Worm (Caenorhabditis elegans) whole organism, L3 larva: ENCODE data around the gene sma-4.

Experiments used
- R02D3.7 ChIP-seq: fragments of 150-350 bp; optimal IDR thresholded peaks from 2 replicates; lab custom pipeline; 2014; ENCODE audit warnings: missing biosample characterization, missing genetic modification characterization
- ZK546.5 ChIP-seq: sonication (generic microtip); optimal IDR thresholded peaks from 2 replicates; lab custom pipeline; 2017; ENCODE audit warnings: missing biosample characterization, missing genetic modification characterization
- ceh-16 ChIP-seq: sonication (generic microtip); optimal IDR thresholded peaks from 2 replicates; lab custom pipeline; 2017; ENCODE audit warnings: missing biosample characterization, missing genetic modification characterization
- ceh-82 ChIP-seq: fragments of 150-350 bp; optimal IDR thresholded peaks from 2 replicates; lab custom pipeline; 2014; ENCODE audit warnings: missing biosample characterization, missing genetic modification characterization
- daf-12 ChIP-seq: fragments of 150-350 bp; optimal IDR thresholded peaks from 2 replicates; lab custom pipeline; 2014; ENCODE audit warnings: missing biosample characterization, missing genetic modification reagents, missing genetic modification characterization
- egl-27 ChIP-seq: sonication (generic microtip); optimal IDR thresholded peaks from 4 replicates; lab custom pipeline; 2017; ENCODE audit warnings: missing biosample characterization, missing genetic modification reagents, missing genetic modification characterization
- elt-1 ChIP-seq: fragments of 150-350 bp; optimal IDR thresholded peaks from 2 replicates; lab custom pipeline; 2014; ENCODE audit warnings: missing biosample characterization, missing genetic modification characterization
- elt-2 ChIP-seq: sonication (generic microtip); optimal IDR thresholded peaks from 2 replicates; lab custom pipeline; 2016; ENCODE audit warnings: missing genetic modification reagents, mild to moderate bottlenecking, missing genetic modification characterization, missing compliant biosample characterization
- elt-3 ChIP-seq, 3 experiments: fragments of 150-350 bp in 1 of 3; sonication (generic microtip) in 2 of 3; optimal IDR thresholded peaks; 2 replicates in 2 of 3; 4 replicates in 1 of 3; lab custom pipeline; 2014 to 2017; ENCODE audit warnings: missing biosample characterization in 3 of 3, missing genetic modification characterization in 3 of 3
- eor-1 ChIP-seq, 2 experiments: fragments of 150-350 bp; optimal IDR thresholded peaks; 2 replicates each; lab custom pipeline; 2014 to 2018; ENCODE audit warnings: missing biosample characterization in 2 of 2, missing genetic modification characterization in 2 of 2
- fkh-10 ChIP-seq: sonication (generic microtip); optimal IDR thresholded peaks from 2 replicates; lab custom pipeline; 2017; ENCODE audit warnings: missing biosample characterization, missing genetic modification reagents, missing genetic modification characterization
- fos-1 ChIP-seq: fragments of 150-350 bp; optimal IDR thresholded peaks from 2 replicates; lab custom pipeline; 2014; ENCODE audit warnings: missing biosample characterization, missing genetic modification characterization
- hmg-11 ChIP-seq: sonication (generic microtip); optimal IDR thresholded peaks from 2 replicates; lab custom pipeline; 2016; ENCODE audit warnings: missing genetic modification characterization, missing compliant biosample characterization
- jun-1 ChIP-seq: fragments of 150-350 bp; optimal IDR thresholded peaks from 2 replicates; lab custom pipeline; 2014; ENCODE audit warnings: missing biosample characterization, missing genetic modification reagents, missing genetic modification characterization
- lin-15B ChIP-seq: fragments of 150-350 bp; optimal IDR thresholded peaks from 2 replicates; lab custom pipeline; 2014; ENCODE audit warnings: missing biosample characterization, missing genetic modification characterization
- mml-1 ChIP-seq: fragments of 150-350 bp; sonication (generic microtip); optimal IDR thresholded peaks from 3 replicates; lab custom pipeline; 2014; ENCODE audit warnings: missing biosample characterization, missing genetic modification characterization
- nfya-1 ChIP-seq: sonication (generic microtip); optimal IDR thresholded peaks from 2 replicates; lab custom pipeline; 2017; ENCODE audit warnings: missing genetic modification characterization, mild to moderate bottlenecking, missing compliant biosample characterization, antibody characterized with exemption, moderate library complexity; ENCODE audit not compliant: insufficient read depth
- nhr-11 ChIP-seq: fragments of 150-350 bp; optimal IDR thresholded peaks from 2 replicates; lab custom pipeline; 2014; ENCODE audit warnings: missing biosample characterization, missing genetic modification characterization
- nhr-12 ChIP-seq: fragments of 150-350 bp; optimal IDR thresholded peaks from 2 replicates; lab custom pipeline; 2014; ENCODE audit warnings: missing biosample characterization, missing genetic modification characterization
- nhr-23 ChIP-seq: fragments of 150-350 bp; optimal IDR thresholded peaks from 2 replicates; lab custom pipeline; 2014; ENCODE audit warnings: missing biosample characterization, missing genetic modification reagents, missing genetic modification characterization
- nhr-25 ChIP-seq: sonication (generic microtip); optimal IDR thresholded peaks from 2 replicates; lab custom pipeline; 2017; ENCODE audit warnings: missing biosample characterization, missing genetic modification characterization
- nhr-28 ChIP-seq: fragments of 150-350 bp; optimal IDR thresholded peaks from 2 replicates; lab custom pipeline; 2014; ENCODE audit warnings: missing biosample characterization, missing genetic modification characterization
- nhr-67 ChIP-seq: fragments of 150-350 bp; optimal IDR thresholded peaks from 2 replicates; lab custom pipeline; 2014; ENCODE audit warnings: missing biosample characterization, missing genetic modification characterization
- nhr-76 ChIP-seq: fragments of 150-350 bp; sonication (generic microtip); optimal IDR thresholded peaks from 5 replicates; lab custom pipeline; 2014; ENCODE audit warnings: missing biosample characterization, missing genetic modification characterization
- nhr-77 ChIP-seq: fragments of 150-350 bp; optimal IDR thresholded peaks from 2 replicates; lab custom pipeline; 2014; ENCODE audit warnings: missing biosample characterization, missing genetic modification characterization
- pqm-1 ChIP-seq: fragments of 150-350 bp; optimal IDR thresholded peaks from 2 replicates; lab custom pipeline; 2017; ENCODE audit warnings: missing biosample characterization, missing genetic modification characterization, inconsistent platforms
- sea-2 ChIP-seq: fragments of 150-350 bp; sonication (generic microtip); optimal IDR thresholded peaks from 4 replicates; lab custom pipeline; 2014; ENCODE audit warnings: missing biosample characterization, missing genetic modification reagents, missing genetic modification characterization
- skn-1 ChIP-seq: fragments of 150-350 bp; optimal IDR thresholded peaks from 2 replicates; lab custom pipeline; 2014; ENCODE audit warnings: missing biosample characterization, missing genetic modification characterization
- tbx-2 ChIP-seq: sonication (generic microtip); optimal IDR thresholded peaks from 2 replicates; lab custom pipeline; 2016; ENCODE audit warnings: mild to moderate bottlenecking, missing genetic modification characterization, missing compliant biosample characterization
- unc-39 ChIP-seq: sonication (generic microtip); optimal IDR thresholded peaks from 4 replicates; lab custom pipeline; 2017; ENCODE audit warnings: missing biosample characterization, missing genetic modification characterization
- unc-62 ChIP-seq: fragments of 150-350 bp; sonication (generic microtip); optimal IDR thresholded peaks from 4 replicates; lab custom pipeline; 2014; ENCODE audit warnings: missing biosample characterization, missing genetic modification reagents, missing genetic modification characterization
- zag-1 ChIP-seq: fragments of 150-350 bp; optimal IDR thresholded peaks from 2 replicates; lab custom pipeline; 2014; ENCODE audit warnings: missing biosample characterization, missing genetic modification characterization
- ztf-11 ChIP-seq: fragments of 150-350 bp; optimal IDR thresholded peaks from 2 replicates; lab custom pipeline; 2014; ENCODE audit warnings: missing biosample characterization, missing genetic modification characterization
- ztf-4 ChIP-seq: fragments of 150-350 bp; optimal IDR thresholded peaks from 2 replicates; lab custom pipeline; 2014; ENCODE audit warnings: missing biosample characterization, missing genetic modification characterization

Gene sma-4

DNA sequence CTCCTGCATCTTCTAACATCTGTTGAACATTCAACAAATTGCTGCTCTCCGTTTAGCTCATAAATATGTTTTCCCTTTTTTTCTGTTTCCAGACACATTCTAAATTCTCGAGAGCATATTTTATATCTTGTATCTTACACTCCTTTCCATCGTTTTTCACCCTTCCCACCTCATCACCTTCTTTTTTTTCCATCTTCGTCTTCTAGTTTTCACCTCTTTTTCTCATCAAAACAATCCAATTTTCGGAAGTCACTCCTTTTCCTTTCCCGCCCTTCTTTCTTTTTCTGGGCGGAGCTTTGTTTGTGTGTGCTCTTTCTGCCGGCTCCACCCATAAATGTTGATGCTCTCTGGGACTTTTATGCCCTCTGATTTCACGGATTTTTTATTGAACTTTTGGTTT lies 6.8 kb downstream of the sma-4 start:
- TF ChIP-seq egl-27 (tag; lab: Kevin White, UChicago) = no peak
- TF ChIP-seq, all 47 proteins: peak for 0

DNA sequence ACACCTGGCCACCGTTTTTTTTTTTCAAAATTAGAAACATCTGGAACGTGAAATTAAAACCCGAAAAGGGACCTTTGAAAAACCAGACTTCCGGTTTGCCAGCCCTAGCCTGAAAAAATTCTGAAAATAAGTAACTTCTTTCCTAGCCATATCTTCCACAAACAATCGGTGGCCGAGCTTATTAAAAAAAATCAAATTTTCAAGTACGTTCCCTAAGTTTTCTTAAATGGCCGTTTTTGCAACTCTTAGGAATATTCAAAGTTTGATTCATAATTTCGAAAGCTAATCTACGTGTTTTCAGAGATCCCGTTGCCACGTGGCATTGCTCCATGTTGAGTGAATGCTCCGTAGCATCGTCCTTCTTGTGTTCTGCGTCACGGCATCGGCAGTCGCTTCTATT lies 7.6 kb downstream of the sma-4 start, which contains the start of gene R12B2.8:
Gene R12B2.8, plus strand, starts transcription at position 301 of the 400 bp plus-strand sequence.
- TF ChIP-seq nhr-23 (tag; lab: Kevin White, UChicago) (no peak), eor-1 (tag; optimal IDR thresholded peaks at IDR 0.05; lab: Kevin White, UChicago) (no peak), fkh-10 (GFP tag; lab: Kevin White, UChicago) (no peak), zag-1 (tag; lab: Kevin White, UChicago) (no peak), mml-1 (tag; lab: Kevin White, UChicago) (no peak)

DNA sequence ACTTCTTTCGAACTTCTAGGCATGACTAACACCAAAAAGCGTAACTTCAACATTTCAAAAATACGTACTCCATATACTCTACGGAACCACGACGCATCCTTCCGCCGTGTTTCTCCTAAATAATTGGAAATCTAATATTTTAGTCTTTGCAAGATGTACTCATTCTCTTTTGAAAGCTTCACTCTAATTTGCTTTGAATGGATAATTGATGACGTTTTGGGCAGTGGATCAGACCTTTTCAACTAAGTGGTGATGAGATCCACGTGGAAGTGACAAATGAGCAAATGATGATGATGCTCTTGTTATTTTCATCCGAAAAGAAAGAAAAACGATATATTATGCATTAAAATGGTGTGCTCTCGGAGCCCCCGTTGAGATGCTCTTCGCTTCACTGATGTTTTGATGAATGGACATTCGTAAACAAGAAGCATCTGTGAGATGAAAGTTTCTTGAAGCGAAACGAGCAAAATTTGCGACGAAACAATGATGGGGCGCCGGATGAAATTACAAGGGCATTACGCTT lies 8.5 kb downstream of the sma-4 start:
- TF ChIP-seq nhr-28 (tag; lab: Kevin White, UChicago) (no peak), elt-2 (tag; lab: Kevin White, UChicago) (no peak), R02D3.7 (tag; lab: Kevin White, UChicago) (no peak), jun-1 (tag; lab: Kevin White, UChicago) (no peak), sea-2 (GFP tag; lab: Kevin White, UChicago) (no peak), nhr-25 (tag; lab: Kevin White, UChicago) (no peak), nhr-77 (tag; lab: Kevin White, UChicago) (no peak), zag-1 (tag; lab: Kevin White, UChicago) (no peak), ZK546.5 (tag; lab: Kevin White, UChicago) (no peak), nhr-67 (tag; lab: Kevin White, UChicago) (no peak), nhr-76 (no peak), elt-3 (tag; optimal IDR thresholded peaks at IDR 0.05; lab: Kevin White, UChicago) (no peak), hmg-11 (tag; lab: Kevin White, UChicago) (no peak)

DNA sequence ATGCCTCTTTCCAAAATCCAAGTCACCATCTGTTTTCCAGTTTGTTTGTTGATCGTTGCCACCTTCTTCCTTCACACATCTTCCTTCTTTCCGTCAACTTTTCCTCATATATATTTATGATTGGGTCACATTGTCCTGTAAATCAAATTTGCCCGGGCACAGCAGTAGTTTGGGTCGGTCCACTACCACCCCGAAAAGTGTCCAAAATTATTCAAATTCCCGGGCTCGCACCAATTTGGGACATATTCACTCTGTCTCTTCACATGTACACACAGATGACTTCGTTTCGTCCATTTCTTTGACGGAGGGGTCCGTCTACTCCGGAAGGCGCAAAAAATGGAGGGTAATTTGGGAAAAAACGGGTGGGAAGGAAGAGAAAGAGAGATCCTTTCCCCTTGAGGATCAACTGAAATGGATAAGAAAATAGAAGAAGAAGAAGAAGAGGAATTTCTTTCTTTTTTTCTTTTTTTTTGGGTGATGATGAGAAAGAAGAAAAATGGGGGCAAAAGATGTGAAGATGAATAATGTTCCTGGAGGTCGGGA lies 10.9 kb downstream of the sma-4 start:
- TF ChIP-seq nfya-1 (tag; lab: Kevin White, UChicago) (peak; percentile 3), nhr-67 (tag; lab: Kevin White, UChicago) (no peak), elt-1 (tag; lab: Kevin White, UChicago) (no peak)
- TF ChIP-seq, all 47 proteins: peak for 1

DNA sequence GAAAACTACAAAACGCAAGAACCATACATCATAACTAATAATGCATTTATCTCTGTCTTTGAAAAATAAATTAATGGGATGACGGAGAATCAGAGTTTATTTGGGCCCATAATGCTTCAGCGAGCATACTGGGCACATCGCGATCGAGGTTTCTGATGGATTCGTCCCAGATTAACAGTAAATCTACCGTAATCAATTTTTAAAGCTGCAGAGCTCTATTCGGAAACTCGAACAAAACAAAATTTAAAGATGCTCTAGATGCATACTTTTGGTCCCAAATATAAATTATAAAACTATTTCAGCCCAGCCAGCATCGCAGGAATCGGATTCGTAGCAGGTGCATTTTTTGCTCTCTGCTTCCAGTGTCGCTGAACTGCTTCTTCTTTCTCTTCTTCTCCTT lies 12.0 kb downstream of the sma-4 start:
- TF ChIP-seq nhr-12 (tag; lab: Kevin White, UChicago) = no peak
- no peak for TF ChIP-seq ZK546.5 (tag; lab: Kevin White, UChicago)
- TF ChIP-seq R02D3.7 (tag; lab: Kevin White, UChicago) = no peak
- TF ChIP-seq mml-1 (tag; lab: Kevin White, UChicago) = no peak

DNA sequence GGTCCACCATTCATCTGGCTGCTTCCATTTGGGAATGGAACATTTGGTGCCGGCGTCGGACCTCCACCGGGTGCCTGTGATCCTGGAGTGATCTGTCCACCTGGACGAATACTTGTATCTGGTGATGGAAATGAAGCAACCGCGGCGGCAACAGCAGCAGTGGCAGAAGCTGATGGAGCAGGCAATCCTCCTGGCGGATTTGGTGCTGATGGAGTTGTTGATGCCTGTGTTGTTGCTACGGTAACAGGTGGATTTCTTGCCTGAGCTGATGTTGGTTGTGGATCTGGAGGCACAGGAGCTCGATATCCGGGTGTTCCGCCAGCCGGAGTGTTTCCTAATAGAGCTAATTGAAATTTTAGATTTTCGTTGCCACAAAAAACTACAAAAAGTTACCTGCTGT lies 16.4 kb downstream of the sma-4 start:
- no peak for TF ChIP-seq daf-12 (tag; lab: Kevin White, UChicago)
- no peak for TF ChIP-seq ZK546.5 (tag; lab: Kevin White, UChicago)
- TF ChIP-seq sea-2 (GFP tag; lab: Kevin White, UChicago) = no peak
- no peak for TF ChIP-seq nhr-12 (tag; lab: Kevin White, UChicago)
- TF ChIP-seq mml-1 (tag; lab: Kevin White, UChicago) = no peak
- no peak for TF ChIP-seq unc-39 (tag; lab: Kevin White, UChicago)
- TF ChIP-seq skn-1 (tag; lab: Kevin White, UChicago) = no peak
- no peak for TF ChIP-seq nhr-76
- no peak for TF ChIP-seq nhr-23 (tag; lab: Kevin White, UChicago)
- TF ChIP-seq lin-15B (tag; lab: Kevin White, UChicago) = no peak
- TF ChIP-seq zag-1 (tag; lab: Kevin White, UChicago) = no peak
- no peak for TF ChIP-seq nfya-1 (tag; lab: Kevin White, UChicago)
- no peak for TF ChIP-seq ztf-11
- no peak for TF ChIP-seq unc-62
- no peak for TF ChIP-seq nhr-67 (tag; lab: Kevin White, UChicago)
- no peak for TF ChIP-seq elt-3 (tag; optimal IDR thresholded peaks at IDR 0.05; lab: Kevin White, UChicago)

DNA sequence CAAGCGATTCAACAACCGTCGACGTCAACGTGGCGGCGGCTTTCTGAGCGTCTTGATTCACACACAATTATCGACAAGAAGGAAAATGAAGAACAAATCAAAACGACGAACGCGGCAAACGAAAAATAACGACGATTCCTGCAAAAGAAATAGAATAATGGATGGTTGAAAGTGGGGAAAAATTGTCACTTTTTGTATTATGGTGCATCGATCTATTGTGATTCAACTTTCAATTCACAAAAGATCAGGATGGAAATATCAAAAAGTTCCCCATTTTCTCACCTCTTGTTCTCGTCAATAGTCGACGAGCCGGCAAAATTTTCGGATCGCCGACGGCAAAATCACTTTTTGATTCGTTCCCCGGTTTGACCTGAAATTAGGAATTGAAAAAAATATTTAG lies 17.3 kb downstream of the sma-4 start, which contains the start of the genes R12B2.13 and mdt-15:
Gene R12B2.13, minus strand, starts transcription at position 101 of the 400 bp plus-strand sequence.
Gene mdt-15, minus strand, starts transcription at position 376 of the 400 bp plus-strand sequence.
- no peak for TF ChIP-seq fos-1
- no peak for TF ChIP-seq unc-39 (tag; lab: Kevin White, UChicago)
- no peak for TF ChIP-seq nhr-77 (tag; lab: Kevin White, UChicago)
- TF ChIP-seq egl-27 (tag; lab: Kevin White, UChicago) = no peak
- no peak for TF ChIP-seq ceh-16 (tag; lab: Kevin White, UChicago)
- TF ChIP-seq nfya-1 (tag; lab: Kevin White, UChicago) = no peak
- no peak for TF ChIP-seq nhr-28 (tag; lab: Kevin White, UChicago)
- no peak for TF ChIP-seq jun-1 (tag; lab: Kevin White, UChicago)
- no peak for TF ChIP-seq eor-1 (tag; optimal IDR thresholded peaks at IDR 0.05; lab: Kevin White, UChicago)
- no peak for TF ChIP-seq ztf-4 (tag; lab: Kevin White, UChicago)
- TF ChIP-seq ceh-82 (tag; lab: Kevin White, UChicago) = no peak
- TF ChIP-seq skn-1 (tag; lab: Kevin White, UChicago) = no peak
- no peak for TF ChIP-seq tbx-2
- TF ChIP-seq ZK546.5 (tag; lab: Kevin White, UChicago) = no peak
- no peak for TF ChIP-seq pqm-1 (tag; lab: Kevin White, UChicago)
- no peak for TF ChIP-seq nhr-11
- no peak for TF ChIP-seq mml-1 (tag; lab: Kevin White, UChicago)
- no peak for TF ChIP-seq nhr-25 (tag; lab: Kevin White, UChicago)
- no peak for TF ChIP-seq daf-12 (tag; lab: Kevin White, UChicago)
- TF ChIP-seq fkh-10 (GFP tag; lab: Kevin White, UChicago) = no peak
